Worm (Caenorhabditis elegans) whole organism, L1 larva: ENCODE measurements around the gene rpn-6.2.

ENCODE experiments used
- C04F5.9 ChIP-seq: sonication (generic microtip); optimal IDR thresholded peaks from 2 replicates; lab custom pipeline; 2016; ENCODE audit warnings: missing genetic modification characterization, missing compliant biosample characterization
- C16A3.4 ChIP-seq: fragments of 150-350 bp; optimal IDR thresholded peaks from 2 replicates; lab custom pipeline; 2014; ENCODE audit warnings: missing biosample characterization, missing genetic modification characterization
- C34B4.2 ChIP-seq: sonication (generic microtip); optimal IDR thresholded peaks from 2 replicates; lab custom pipeline; 2017; ENCODE audit warnings: mild to moderate bottlenecking, missing genetic modification characterization, missing compliant biosample characterization
- ama-1 ChIP-seq: fragments of 150-350 bp; optimal IDR thresholded peaks from 2 replicates; lab custom pipeline; 2014
- blmp-1 ChIP-seq: fragments of 150-350 bp; optimal IDR thresholded peaks from 2 replicates; lab custom pipeline; 2014; ENCODE audit warnings: missing biosample characterization, missing genetic modification characterization
- ceh-8 ChIP-seq: fragments of 200-800 bp; sonication (Bioruptor generic); optimal IDR thresholded peaks from 2 replicates; lab custom pipeline; 2018; ENCODE audit warnings: mild to moderate bottlenecking, missing genetic modification characterization, moderate library complexity, missing compliant biosample characterization
- ceh-82 ChIP-seq, 3 experiments: fragments of 150-350 bp in 1 of 3; sonication (generic microtip) in 2 of 3; optimal IDR thresholded peaks; 2 replicates each; lab custom pipeline; 2014 to 2017; ENCODE audit warnings: missing biosample characterization in 3 of 3, missing genetic modification characterization in 3 of 3
- dpl-1 ChIP-seq, 3 experiments: fragments of 150-350 bp in 2 of 3; sonication (generic microtip) in 1 of 3; optimal IDR thresholded peaks; 2 replicates each; lab custom pipeline; 2014 to 2017; ENCODE audit warnings: missing biosample characterization in 3 of 3, missing genetic modification characterization in 3 of 3, missing genetic modification reagents in 3 of 3
- dsc-1 ChIP-seq: sonication (generic microtip); optimal IDR thresholded peaks from 2 replicates; lab custom pipeline; 2016; ENCODE audit warnings: mild to moderate bottlenecking, missing genetic modification characterization, missing compliant biosample characterization
- elt-2 ChIP-seq: sonication (generic microtip); optimal IDR thresholded peaks from 2 replicates; lab custom pipeline; 2016; ENCODE audit warnings: missing genetic modification characterization, mild to moderate bottlenecking, inconsistent platforms, missing compliant biosample characterization, missing genetic modification reagents
- elt-3 ChIP-seq, 6 experiments: fragments of 150-350 bp in 1 of 6; sonication (generic microtip); optimal IDR thresholded peaks; 2 replicates each; lab custom pipeline; 2017 to 2018; ENCODE audit warnings: missing biosample characterization in 6 of 6, missing genetic modification characterization in 6 of 6, inconsistent platforms in 1 of 6
- ets-5 ChIP-seq: fragments of 200-800 bp; sonication (Bioruptor generic); IDR thresholded peaks from 2 replicates; pipeline ENCODE4 v1.3.6; 2022; ENCODE audit warnings: missing genetic modification characterization, missing compliant biosample characterization
- fkh-10 ChIP-seq: sonication (generic microtip); optimal IDR thresholded peaks from 2 replicates; lab custom pipeline; 2017; ENCODE audit warnings: missing biosample characterization, missing genetic modification reagents, missing genetic modification characterization
- fkh-4 ChIP-seq: sonication (generic microtip); optimal IDR thresholded peaks from 2 replicates; lab custom pipeline; 2016; ENCODE audit warnings: missing compliant biosample characterization, missing genetic modification characterization, borderline replicate concordance
- fos-1 ChIP-seq: fragments of 150-350 bp; optimal IDR thresholded peaks from 2 replicates; lab custom pipeline; 2014; ENCODE audit warnings: missing biosample characterization, missing genetic modification characterization
- grh-1 ChIP-seq: fragments of 200-800 bp; sonication (Bioruptor generic); IDR thresholded peaks from 2 replicates; pipeline ENCODE4 v1.3.6; 2022; ENCODE audit warnings: missing genetic modification reagents, missing genetic modification characterization, missing compliant biosample characterization
- hlh-17 ChIP-seq: fragments of 200-800 bp; sonication (Bioruptor generic); optimal IDR thresholded peaks from 2 replicates; lab custom pipeline; 2018; ENCODE audit warnings: missing genetic modification characterization, mild to moderate bottlenecking, missing compliant biosample characterization, moderate library complexity, borderline replicate concordance
- hlh-4 ChIP-seq: sonication (generic microtip); optimal IDR thresholded peaks from 2 replicates; lab custom pipeline; 2016; ENCODE audit warnings: mild to moderate bottlenecking, missing genetic modification characterization, missing compliant biosample characterization
- hpl-2 ChIP-seq: fragments of 150-350 bp; optimal IDR thresholded peaks from 2 replicates; lab custom pipeline; 2014; ENCODE audit warnings: missing biosample characterization, missing genetic modification reagents, missing genetic modification characterization
- isw-1 ChIP-seq: fragments of 200-800 bp; sonication (Bioruptor generic); IDR thresholded peaks from 2 replicates; pipeline ENCODE4 v1.3.6; 2022; ENCODE audit warnings: missing genetic modification characterization, missing compliant biosample characterization
- lin-14 ChIP-seq: fragments of 200-800 bp; sonication (Bioruptor generic); optimal IDR thresholded peaks from 2 replicates; lab custom pipeline; 2018; ENCODE audit warnings: mild to moderate bottlenecking, missing genetic modification characterization, moderate library complexity, missing compliant biosample characterization
- lin-35 ChIP-seq, 2 experiments: fragments of 150-350 bp; optimal IDR thresholded peaks; 2 replicates each; lab custom pipeline; 2014; ENCODE audit warnings: missing biosample characterization in 2 of 2, missing genetic modification characterization in 2 of 2, missing genetic modification reagents in 2 of 2
- lin-39 ChIP-seq: fragments of 150-350 bp; optimal IDR thresholded peaks from 2 replicates; lab custom pipeline; 2014; ENCODE audit warnings: missing biosample characterization, missing genetic modification reagents, missing genetic modification characterization
- lir-3 ChIP-seq: sonication (generic microtip); optimal IDR thresholded peaks from 2 replicates; lab custom pipeline; 2016; ENCODE audit warnings: mild to moderate bottlenecking, missing genetic modification characterization, moderate library complexity, missing compliant biosample characterization; ENCODE audit not compliant: poor library complexity
- mep-1 ChIP-seq: fragments of 150-350 bp; optimal IDR thresholded peaks from 2 replicates; lab custom pipeline; 2014; ENCODE audit warnings: missing biosample characterization, missing genetic modification characterization
- nhr-11 ChIP-seq: fragments of 150-350 bp; optimal IDR thresholded peaks from 2 replicates; lab custom pipeline; 2014; ENCODE audit warnings: missing biosample characterization, missing genetic modification characterization
- nhr-12 ChIP-seq: sonication (generic microtip); optimal IDR thresholded peaks from 2 replicates; lab custom pipeline; 2017; ENCODE audit warnings: missing biosample characterization, missing genetic modification characterization
- nhr-19 ChIP-seq: fragments of 200-800 bp; sonication (Bioruptor generic); conservative IDR thresholded peaks from 2 replicates; pipeline ENCODE4 v1.3.6; 2022; ENCODE audit warnings: missing genetic modification characterization, missing compliant biosample characterization
- nhr-20 ChIP-seq: sonication (generic microtip); optimal IDR thresholded peaks from 2 replicates; lab custom pipeline; 2016; ENCODE audit warnings: mild to moderate bottlenecking, missing genetic modification characterization, missing compliant biosample characterization
- nhr-237 ChIP-seq: fragments of 150-350 bp; optimal IDR thresholded peaks from 2 replicates; lab custom pipeline; 2014; ENCODE audit warnings: missing biosample characterization, missing genetic modification characterization
- nhr-28 ChIP-seq: fragments of 150-350 bp; optimal IDR thresholded peaks from 2 replicates; lab custom pipeline; 2014; ENCODE audit warnings: missing biosample characterization, missing genetic modification characterization
- nhr-47 ChIP-seq: sonication (generic microtip); optimal IDR thresholded peaks from 2 replicates; lab custom pipeline; 2016; ENCODE audit warnings: mild to moderate bottlenecking, missing genetic modification characterization, moderate library complexity, missing compliant biosample characterization
- nhr-71 ChIP-seq: sonication (generic microtip); optimal IDR thresholded peaks from 2 replicates; lab custom pipeline; 2016; ENCODE audit warnings: mild to moderate bottlenecking, missing genetic modification characterization, moderate library complexity, missing compliant biosample characterization
- nhr-84 ChIP-seq: sonication (generic microtip); optimal IDR thresholded peaks from 2 replicates; lab custom pipeline; 2017; ENCODE audit warnings: missing biosample characterization, missing genetic modification characterization
- nhr-85 ChIP-seq: sonication (generic microtip); peaks from one replicate; lab custom pipeline; 2016; ENCODE audit warnings: missing genetic modification characterization, inconsistent platforms, missing compliant biosample characterization
- pag-3 ChIP-seq: sonication (generic microtip); optimal IDR thresholded peaks from 2 replicates; lab custom pipeline; 2017; ENCODE audit warnings: missing genetic modification characterization, mild to moderate bottlenecking, missing compliant biosample characterization, antibody characterized with exemption, borderline replicate concordance; ENCODE audit not compliant: insufficient read depth
- pqm-1 ChIP-seq: sonication (generic microtip); optimal IDR thresholded peaks from 3 replicates; lab custom pipeline; 2017; ENCODE audit warnings: missing biosample characterization, missing genetic modification characterization
- sox-4 ChIP-seq: sonication (generic microtip); optimal IDR thresholded peaks from 2 replicates; lab custom pipeline; 2016; ENCODE audit warnings: missing genetic modification characterization, missing compliant biosample characterization
- sptf-1 ChIP-seq: fragments of 150-350 bp; optimal IDR thresholded peaks from 2 replicates; lab custom pipeline; 2014; ENCODE audit warnings: missing biosample characterization, missing genetic modification characterization
- swsn-7 ChIP-seq: sonication (generic microtip); optimal IDR thresholded peaks from 2 replicates; lab custom pipeline; 2016; ENCODE audit warnings: missing genetic modification characterization, missing compliant biosample characterization
- tbx-2 ChIP-seq: sonication (generic microtip); optimal IDR thresholded peaks from 2 replicates; lab custom pipeline; 2016; ENCODE audit warnings: missing genetic modification characterization, missing compliant biosample characterization
- unc-130 ChIP-seq: fragments of 150-350 bp; optimal IDR thresholded peaks from 2 replicates; lab custom pipeline; 2017; ENCODE audit warnings: missing biosample characterization, missing genetic modification characterization, inconsistent platforms
- unc-30 ChIP-seq: sonication (generic microtip); optimal IDR thresholded peaks from 2 replicates; lab custom pipeline; 2017; ENCODE audit warnings: missing biosample characterization, missing genetic modification characterization
- unc-62 ChIP-seq: fragments of 150-350 bp; optimal IDR thresholded peaks from 2 replicates; lab custom pipeline; 2014; ENCODE audit warnings: missing biosample characterization, missing genetic modification reagents, missing genetic modification characterization
- unc-86 ChIP-seq: sonication (generic microtip); optimal IDR thresholded peaks from 2 replicates; lab custom pipeline; 2016; ENCODE audit warnings: missing genetic modification characterization, missing compliant biosample characterization
- unc-98 ChIP-seq: fragments of 200-800 bp; sonication (Bioruptor generic); IDR thresholded peaks from 2 replicates; pipeline ENCODE4 v1.3.6; 2022; ENCODE audit warnings: missing genetic modification characterization, missing compliant biosample characterization
- xbp-1 ChIP-seq: sonication (generic microtip); optimal IDR thresholded peaks from 2 replicates; lab custom pipeline; 2016; ENCODE audit warnings: missing genetic modification characterization, missing compliant biosample characterization
- zag-1 ChIP-seq: fragments of 150-350 bp; optimal IDR thresholded peaks from 2 replicates; lab custom pipeline; 2014; ENCODE audit warnings: missing biosample characterization, missing genetic modification characterization
- zip-4 ChIP-seq: fragments of 200-800 bp; sonication (Bioruptor generic); optimal IDR thresholded peaks from 2 replicates; lab custom pipeline; 2018; ENCODE audit warnings: mild to moderate bottlenecking, missing genetic modification characterization, moderate library complexity, missing compliant biosample characterization
- ztf-11 ChIP-seq, 2 experiments: sonication (generic microtip); optimal IDR thresholded peaks; 2 replicates each; lab custom pipeline; 2016 to 2017; ENCODE audit warnings: missing genetic modification characterization in 2 of 2, missing biosample characterization in 1 of 2, missing compliant biosample characterization in 1 of 2

rpn-6.2 gene

DNA sequence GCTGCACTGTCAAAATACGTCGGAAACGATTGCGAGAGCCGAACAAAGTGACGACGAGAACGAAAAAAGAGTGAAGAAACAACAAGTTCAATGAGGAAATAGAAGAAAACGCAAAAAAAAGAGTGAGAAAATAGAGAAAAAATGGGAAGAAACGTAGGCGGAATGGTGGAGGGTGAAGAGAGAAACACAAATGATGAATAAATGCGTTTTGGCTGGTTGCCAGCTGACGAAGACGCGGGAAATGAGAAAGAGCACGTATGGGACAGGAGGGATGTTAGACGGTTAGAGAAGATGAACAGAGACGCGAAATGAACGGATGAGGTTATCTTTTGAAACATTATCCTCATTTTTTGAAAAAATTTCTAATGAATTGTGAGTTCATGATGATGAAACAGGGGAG lies 16.8 kb downstream of the rpn-6.2 start (continued):
- TF ChIP-seq swsn-7 (peak; percentile 60), nhr-19 (peak; percentile 54), lir-3 (tag; lab: Kevin White, UChicago) (no peak), nhr-28 (tag; lab: Kevin White, UChicago) (no peak), unc-130 (tag; lab: Kevin White, UChicago) (no peak), tbx-2 (peak; percentile 71), hlh-4 (tag; lab: Kevin White, UChicago) (no peak), zag-1 (tag; lab: Kevin White, UChicago) (no peak), ceh-82 (tag; optimal IDR thresholded peaks at IDR 0.05; lab: Kevin White, UChicago) (peak in 2 of 3 experiments; percentile 57 to 77), pag-3 (tag; lab: Kevin White, UChicago) (no peak), hlh-17 (no peak), isw-1 (GFP tag; lab: Robert Waterston, UW) (peak; percentile 9; the same call in 1 of the 2 replicates), pqm-1 (tag; lab: Kevin White, UChicago) (no peak), blmp-1 (tag; lab: Kevin White, UChicago) (peak; percentile 45), nhr-85 (tag; lab: Kevin White, UChicago) (peak; percentile 80), dsc-1 (tag; lab: Kevin White, UChicago) (peak; percentile 48), lin-39 (tag; lab: Kevin White, UChicago) (no peak), ets-5 (GFP tag; lab: Robert Waterston, UW) (no peak), zip-4 (GFP tag; lab: Kevin White, UChicago) (no peak), hpl-2 (no peak), fos-1 (tag; lab: Kevin White, UChicago) (no peak), sox-4 (no peak), ama-1 (lab: Kevin White, UChicago) (no peak), sptf-1 (no peak), lin-14 (peak; percentile 97), ztf-11 (tag; optimal IDR thresholded peaks at IDR 0.05; lab: Kevin White, UChicago) (no peak), lin-35 (GFP tag; optimal IDR thresholded peaks at IDR 0.05; lab: Kevin White, UChicago) (peak; percentile 54 to 67), xbp-1 (peak; percentile 41), mep-1 (tag; lab: Kevin White, UChicago) (peak; percentile 78), fkh-4 (no peak), dpl-1 (GFP tag; optimal IDR thresholded peaks at IDR 0.05; lab: Kevin White, UChicago) (peak; percentile 44 to 55 (median 47))
- TF ChIP-seq, all 84 proteins: peak for 35

DNA sequence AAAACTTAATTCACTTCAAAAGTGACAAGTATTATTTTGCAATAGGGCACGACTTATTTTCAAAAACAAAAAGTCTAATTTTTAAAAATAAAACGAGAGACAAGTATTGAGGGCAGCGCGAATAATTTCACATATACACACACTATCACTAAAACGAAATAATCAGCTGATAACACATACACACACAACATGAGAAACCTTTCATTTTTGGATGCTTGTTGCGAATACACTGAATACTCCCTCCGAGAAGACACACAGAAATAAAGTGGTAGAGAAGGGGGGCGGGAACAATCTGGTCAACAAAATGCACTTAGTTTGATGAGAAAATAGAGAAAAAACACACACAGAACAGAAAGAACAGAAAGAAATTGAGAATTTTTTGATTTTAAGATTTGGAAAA lies 17.4 kb downstream of the rpn-6.2 start:
- no peak for TF ChIP-seq nhr-11 (tag; lab: Kevin White, UChicago)
- TF ChIP-seq blmp-1 (tag; lab: Kevin White, UChicago) = peak; percentile 51
- TF ChIP-seq zip-4 (GFP tag; lab: Kevin White, UChicago) = no peak
- peak; percentile 7 for TF ChIP-seq elt-2

DNA sequence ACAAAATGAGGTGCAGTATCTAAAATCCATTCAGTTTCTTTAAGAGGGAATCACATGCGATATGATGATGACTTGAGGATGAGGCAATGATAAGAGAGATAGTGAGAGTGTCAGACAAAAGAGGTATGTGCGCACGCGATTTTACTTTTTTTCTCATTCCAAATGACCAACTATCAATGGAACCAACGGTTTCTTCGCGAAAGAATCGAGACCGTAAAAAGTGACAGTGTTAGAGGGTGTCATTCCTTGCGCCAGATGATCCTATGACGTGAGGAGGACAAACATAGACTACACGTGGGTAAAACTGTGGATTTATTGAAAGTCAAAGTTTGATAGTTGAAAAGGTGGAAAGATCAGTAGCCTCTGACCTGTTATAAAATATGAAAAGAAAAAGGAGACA lies 18.0 kb downstream of the rpn-6.2 start:
- TF ChIP-seq nhr-12 (tag; lab: Kevin White, UChicago) (no peak), nhr-47 (no peak), C04F5.9 (tag; lab: Kevin White, UChicago) (no peak), ama-1 (lab: Kevin White, UChicago) (no peak), elt-3 (tag; optimal IDR thresholded peaks at IDR 0.05; lab: Kevin White, UChicago) (peak; percentile 16 to 87 (median 75)), C16A3.4 (peak; percentile 1), nhr-20 (peak; percentile 67), zip-4 (GFP tag; lab: Kevin White, UChicago) (no peak), zag-1 (tag; lab: Kevin White, UChicago) (no peak), swsn-7 (no peak), nhr-84 (no peak), tbx-2 (peak; percentile 18), isw-1 (GFP tag; lab: Robert Waterston, UW) (no peak), dsc-1 (tag; lab: Kevin White, UChicago) (no peak), C34B4.2 (tag; lab: Kevin White, UChicago) (no peak), nhr-19 (peak; percentile 36; the same call in 1 of the 2 replicates), unc-86 (tag; lab: Kevin White, UChicago) (no peak), fos-1 (tag; lab: Kevin White, UChicago) (no peak), sptf-1 (no peak), nhr-237 (no peak), fkh-10 (GFP tag; lab: Kevin White, UChicago) (no peak), nhr-71 (tag; lab: Kevin White, UChicago) (peak; percentile 50), unc-30 (no peak), grh-1 (GFP tag; lab: Robert Waterston, UW) (no peak), unc-98 (GFP tag; lab: Robert Waterston, UW) (no peak), unc-62 (GFP tag; lab: Kevin White, UChicago) (no peak), ceh-8 (GFP tag; lab: Kevin White, UChicago) (no peak)
